Worm (Caenorhabditis elegans) whole organism, midembryonic: Measurements from ENCODE around the gene sde-2.

Source experiments
- T22C8.4 ChIP-seq: fragments of 200-800 bp; sonication (Bioruptor generic); IDR thresholded peaks from 2 replicates; pipeline ENCODE4 v1.3.6; 2022; ENCODE audit warnings: missing genetic modification characterization, missing compliant biosample characterization
- cog-1 ChIP-seq: sonication (generic microtip); optimal IDR thresholded peaks from 2 replicates; lab custom pipeline; 2016; ENCODE audit warnings: missing genetic modification characterization, missing compliant biosample characterization
- flt-1 ChIP-seq: fragments of 200-800 bp; sonication (Bioruptor generic); IDR thresholded peaks from 2 replicates; pipeline ENCODE4 v1.3.6; 2022; ENCODE audit warnings: missing genetic modification characterization, missing compliant biosample characterization
- klf-2 ChIP-seq: fragments of 200-800 bp; sonication (Bioruptor generic); conservative IDR thresholded peaks from 2 replicates; pipeline ENCODE4 v1.3.6; 2022; ENCODE audit warnings: missing genetic modification reagents, missing genetic modification characterization, missing compliant biosample characterization
- med-1 ChIP-seq: sonication (generic microtip); optimal IDR thresholded peaks from 2 replicates; lab custom pipeline; 2017; ENCODE audit warnings: missing genetic modification characterization, mild to moderate bottlenecking, missing compliant biosample characterization, antibody characterized with exemption, missing genetic modification reagents; ENCODE audit not compliant: insufficient read depth
- ref-1 ChIP-seq: fragments of 200-800 bp; sonication (Bioruptor generic); conservative IDR thresholded peaks from 2 replicates; pipeline ENCODE4 v1.3.6; 2022; ENCODE audit warnings: missing genetic modification reagents, missing genetic modification characterization, missing compliant biosample characterization
- tab-1 ChIP-seq: fragments of 200-800 bp; sonication (Bioruptor generic); IDR thresholded peaks from 2 replicates; pipeline ENCODE4 v1.3.6; 2022; ENCODE audit warnings: missing genetic modification characterization, missing compliant biosample characterization
- ztf-23 ChIP-seq: fragments of 200-800 bp; sonication (Bioruptor generic); IDR thresholded peaks from 2 replicates; pipeline ENCODE4 v1.3.6; 2022; ENCODE audit warnings: missing genetic modification reagents, missing genetic modification characterization, missing compliant biosample characterization
- ztf-29 ChIP-seq: fragments of 200-800 bp; sonication (Bioruptor generic); IDR thresholded peaks from 2 replicates; pipeline ENCODE4 v1.3.6; 2022; ENCODE audit warnings: missing genetic modification reagents, missing genetic modification characterization, missing compliant biosample characterization

Gene sde-2

DNA sequence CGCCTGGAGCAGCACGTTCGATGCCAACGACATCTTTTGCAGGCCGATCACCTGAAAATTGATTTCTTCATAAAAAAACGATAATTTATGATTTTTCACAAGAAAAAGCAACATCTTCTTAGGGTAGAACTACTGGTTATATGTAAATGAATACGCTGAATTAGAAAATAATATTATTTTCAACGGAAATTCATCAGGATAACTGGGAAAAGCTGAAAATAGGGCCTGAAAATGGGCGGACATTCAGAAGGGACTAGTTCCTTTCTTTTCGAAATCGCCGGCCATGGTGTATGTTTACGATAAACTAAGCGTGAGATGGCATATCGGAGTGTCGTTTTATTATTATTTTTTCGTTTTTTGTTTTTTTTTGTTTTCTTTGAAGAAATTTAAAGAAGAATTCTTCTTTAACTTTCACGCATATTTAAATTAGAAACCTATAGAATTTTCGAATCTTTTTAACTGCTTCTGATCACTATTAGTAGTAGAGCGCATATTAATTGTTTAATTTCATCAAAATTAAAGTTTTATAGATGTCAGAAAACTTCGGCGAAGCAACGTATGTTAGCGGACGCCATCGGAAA lies 1.8 kb upstream of the sde-2 start, which contains the start of the genes nduv-2 and F53F4.12:
Gene nduv-2 (minus strand): TSS at position 51 of the 581 bp plus-strand sequence.
Gene F53F4.12 (plus strand): TSS at position 531 of the 581 bp plus-strand sequence.
- TF ChIP-seq med-1 (GFP tag; lab: Kevin White, UChicago) (no peak), ref-1 (GFP tag; lab: Robert Waterston, UW) (no peak), flt-1 (GFP tag; lab: Robert Waterston, UW) (no peak), tab-1 (no peak), ztf-29 (GFP tag; lab: Robert Waterston, UW) (no peak), klf-2 (GFP tag; lab: Robert Waterston, UW) (no peak), cog-1 (no peak), ztf-23 (GFP tag; lab: Robert Waterston, UW) (no peak), T22C8.4 (GFP tag; lab: Robert Waterston, UW) (no peak)

DNA sequence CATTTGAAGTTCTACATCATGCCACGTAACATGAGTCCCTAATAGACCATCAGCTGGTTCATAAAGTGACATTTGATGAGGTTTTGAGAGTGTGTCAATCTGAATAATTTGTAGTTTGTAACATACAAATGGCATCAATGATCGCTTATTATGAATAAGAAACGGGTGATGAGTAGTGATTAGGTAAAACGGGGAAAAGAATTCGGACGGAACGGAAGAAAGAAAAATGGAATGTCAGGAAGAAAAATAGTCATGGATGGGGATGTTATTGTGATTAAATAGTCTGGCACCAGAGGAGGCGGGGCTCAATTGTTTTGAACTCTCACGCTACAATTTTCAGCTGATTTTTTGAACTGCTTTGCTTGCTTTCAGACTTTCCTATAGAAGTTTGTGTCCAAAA lies 6.8 kb downstream of the sde-2 start, which contains the start of gene H37A05.2:
Gene H37A05.2 (minus strand): TSS at position 101 of the 400 bp plus-strand sequence.
- no peak for TF ChIP-seq flt-1 (GFP tag; lab: Robert Waterston, UW)
- no peak for TF ChIP-seq T22C8.4 (GFP tag; lab: Robert Waterston, UW)

DNA sequence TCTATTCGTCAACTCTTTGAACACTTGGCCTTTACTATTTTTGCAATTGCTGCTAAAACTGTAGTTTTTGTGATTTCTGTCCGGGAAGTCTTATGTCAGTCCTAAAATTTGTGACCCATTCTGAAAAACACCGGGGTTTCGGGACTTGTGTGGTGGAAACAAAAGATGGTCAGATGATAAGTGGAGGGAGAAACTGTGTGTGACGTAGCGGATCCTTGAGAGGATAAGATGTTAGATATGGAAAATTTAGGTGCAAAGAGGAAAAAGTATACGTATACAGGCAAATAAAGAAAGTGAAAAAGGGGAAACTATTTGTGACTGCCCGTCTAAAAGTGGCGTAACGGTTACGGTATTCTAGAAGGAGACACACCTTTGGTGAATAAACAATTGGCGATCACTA lies 9.0 kb downstream of the sde-2 start:
- TF ChIP-seq ztf-23 (GFP tag; lab: Robert Waterston, UW) (no peak), cog-1 (no peak), klf-2 (GFP tag; lab: Robert Waterston, UW) (no peak), T22C8.4 (GFP tag; lab: Robert Waterston, UW) (no peak)

DNA sequence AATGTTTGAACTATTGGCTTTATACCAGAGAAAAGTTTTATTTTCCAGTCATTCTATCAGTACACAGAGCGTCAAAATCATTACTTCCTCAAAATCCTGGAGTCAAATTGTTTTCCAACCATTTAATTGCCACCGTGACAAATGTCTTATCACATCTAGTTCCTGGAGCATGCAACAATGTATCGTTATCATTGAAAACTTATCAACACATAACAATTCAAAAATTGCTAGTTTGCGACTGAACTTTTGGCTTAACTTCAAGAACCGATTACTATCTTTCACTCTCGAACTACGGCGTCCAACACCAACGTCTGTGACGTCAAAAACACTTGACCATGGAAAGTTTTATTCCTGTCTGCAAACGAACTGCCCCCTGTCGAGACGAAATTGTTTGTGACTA lies 10.7 kb downstream of the sde-2 start:
- no peak for TF ChIP-seq med-1 (GFP tag; lab: Kevin White, UChicago)
- no peak for TF ChIP-seq ref-1 (GFP tag; lab: Robert Waterston, UW)
- TF ChIP-seq T22C8.4 (GFP tag; lab: Robert Waterston, UW): no peak
- TF ChIP-seq ztf-23 (GFP tag; lab: Robert Waterston, UW): no peak
- no peak for TF ChIP-seq klf-2 (GFP tag; lab: Robert Waterston, UW)
- no peak for TF ChIP-seq cog-1
- TF ChIP-seq flt-1 (GFP tag; lab: Robert Waterston, UW): no peak
- no peak for TF ChIP-seq tab-1
- no peak for TF ChIP-seq ztf-29 (GFP tag; lab: Robert Waterston, UW)

DNA sequence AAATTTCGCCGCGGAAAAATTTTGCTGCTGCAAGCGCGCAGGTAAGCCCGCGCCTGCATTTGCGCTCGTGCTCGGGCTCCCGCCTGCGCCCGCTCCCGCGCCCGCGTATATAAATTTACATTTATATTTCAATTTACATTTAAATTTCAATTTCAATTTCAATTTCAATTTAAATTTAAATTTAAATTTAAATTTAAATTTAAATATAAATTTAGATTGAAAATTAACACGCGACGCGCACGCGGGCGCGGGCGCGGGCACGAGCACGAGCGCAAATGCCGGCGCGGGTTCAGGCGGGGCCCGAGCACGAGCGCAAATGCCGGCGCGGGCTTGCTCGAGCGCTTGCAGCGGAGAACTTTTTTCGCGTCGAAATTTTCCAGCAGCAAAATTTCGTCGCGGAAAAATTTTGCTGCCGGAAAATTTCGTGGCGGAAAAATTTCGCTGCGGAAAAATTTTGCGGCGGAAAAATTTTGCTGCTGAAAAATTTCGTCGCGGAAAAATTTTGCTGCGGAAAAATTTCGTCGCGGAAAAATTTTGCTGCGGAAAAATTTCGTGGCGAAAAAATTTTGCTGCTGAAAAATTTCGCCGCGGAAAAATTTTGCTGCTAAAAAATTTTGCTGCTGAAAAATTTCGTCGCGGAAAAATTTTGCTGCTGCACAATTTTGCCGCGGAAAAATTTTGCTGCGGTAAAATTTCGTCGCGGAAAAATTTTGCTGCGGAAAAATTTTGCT lies 18.6 kb downstream of the sde-2 start:
- TF ChIP-seq flt-1 (GFP tag; lab: Robert Waterston, UW) (peak; percentile 31), med-1 (GFP tag; lab: Kevin White, UChicago) (no peak), klf-2 (GFP tag; lab: Robert Waterston, UW) (peak; percentile 70), ztf-29 (GFP tag; lab: Robert Waterston, UW) (peak; percentile 47; the same call in 1 of the 2 replicates), T22C8.4 (GFP tag; lab: Robert Waterston, UW) (no peak), cog-1 (no peak), ztf-23 (GFP tag; lab: Robert Waterston, UW) (peak; percentile 51; the same call in 1 of the 2 replicates), tab-1 (peak; percentile 68; the same call in 1 of the 2 replicates)

DNA sequence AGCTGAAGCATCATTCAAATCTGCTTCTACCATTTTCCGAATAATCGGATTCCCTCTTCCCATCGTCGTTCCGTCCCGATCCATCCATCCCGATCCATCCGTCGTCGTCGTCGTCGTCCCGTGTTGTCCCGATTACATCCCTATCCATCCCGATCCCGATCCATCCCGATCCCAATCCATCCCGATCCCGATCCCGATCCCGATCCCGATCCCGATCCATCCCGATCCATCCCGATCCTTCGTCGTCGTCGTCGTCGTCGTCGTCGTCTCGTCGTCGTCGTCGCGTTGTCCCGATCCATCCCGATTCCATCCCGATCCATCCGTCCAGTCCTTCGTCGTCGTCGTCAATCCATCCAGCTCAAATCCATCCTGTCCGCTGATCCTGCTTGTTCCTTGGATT lies 19.8 kb downstream of the sde-2 start:
- no peak for TF ChIP-seq T22C8.4 (GFP tag; lab: Robert Waterston, UW)
- TF ChIP-seq tab-1: no peak
- no peak for TF ChIP-seq ztf-29 (GFP tag; lab: Robert Waterston, UW)
- TF ChIP-seq ref-1 (GFP tag; lab: Robert Waterston, UW): no peak
- no peak for TF ChIP-seq cog-1
- TF ChIP-seq ztf-23 (GFP tag; lab: Robert Waterston, UW): no peak
- no peak for TF ChIP-seq med-1 (GFP tag; lab: Kevin White, UChicago)
- TF ChIP-seq flt-1 (GFP tag; lab: Robert Waterston, UW): no peak
- TF ChIP-seq klf-2 (GFP tag; lab: Robert Waterston, UW): no peak

DNA sequence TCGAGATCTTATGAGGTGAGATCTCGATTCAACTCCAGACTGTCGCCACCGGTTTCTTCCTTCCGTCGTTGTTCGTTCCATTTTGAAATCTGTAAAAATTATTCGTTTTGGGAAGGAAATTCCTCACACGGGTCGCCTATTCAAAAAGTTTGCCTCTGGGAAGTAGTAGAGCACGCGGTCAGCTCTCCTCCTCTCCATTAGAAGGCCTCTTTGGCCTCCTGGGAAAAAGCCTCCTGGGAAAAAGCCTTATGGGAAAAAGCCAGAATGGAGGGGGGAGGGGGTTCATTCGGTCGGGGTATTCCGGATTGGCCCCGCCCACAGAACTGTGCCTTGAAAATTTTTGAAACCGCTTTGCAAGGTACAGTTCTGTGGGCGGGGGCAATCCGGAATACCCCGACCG lies 20.2 kb downstream of the sde-2 start:
- TF ChIP-seq cog-1 (no peak), ztf-23 (GFP tag; lab: Robert Waterston, UW) (no peak), klf-2 (GFP tag; lab: Robert Waterston, UW) (no peak), T22C8.4 (GFP tag; lab: Robert Waterston, UW) (no peak), ref-1 (GFP tag; lab: Robert Waterston, UW) (no peak), flt-1 (GFP tag; lab: Robert Waterston, UW) (no peak), tab-1 (no peak), med-1 (GFP tag; lab: Kevin White, UChicago) (no peak), ztf-29 (GFP tag; lab: Robert Waterston, UW) (no peak)

DNA sequence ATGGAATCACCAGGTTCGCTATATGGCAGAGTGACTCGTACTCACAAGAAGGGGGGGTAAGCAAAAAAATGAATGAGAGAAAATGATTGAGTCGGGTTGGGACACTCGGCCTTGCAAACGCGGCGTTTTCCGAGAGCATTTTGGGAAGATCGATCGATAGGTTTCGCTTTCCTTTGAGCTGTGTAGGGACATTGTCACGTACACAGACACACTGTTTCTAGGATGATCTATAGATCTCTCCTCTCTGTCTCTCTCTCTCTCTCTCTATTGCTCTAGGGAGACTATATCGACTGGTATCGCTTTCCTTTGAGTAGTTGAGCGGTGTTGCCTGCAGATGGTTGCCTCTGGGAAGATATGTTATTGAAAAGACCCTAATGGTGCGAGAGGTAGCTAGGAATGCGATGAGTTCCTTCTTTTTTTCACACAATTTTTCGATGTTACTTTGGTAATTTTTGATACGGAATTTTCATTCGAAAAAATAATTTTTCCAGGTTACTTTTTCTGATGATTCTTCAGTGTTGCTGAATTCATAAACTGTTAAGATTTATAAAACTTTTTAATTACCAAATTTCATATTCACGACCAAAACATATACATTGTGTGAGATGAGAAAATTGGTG lies 22.5 kb downstream of the sde-2 start, which contains the start of gene H37A05.4:
Gene H37A05.4 (minus strand): TSS at position 51 of the 620 bp plus-strand sequence.
- TF ChIP-seq med-1 (GFP tag; lab: Kevin White, UChicago): no peak
- no peak for TF ChIP-seq T22C8.4 (GFP tag; lab: Robert Waterston, UW)
- TF ChIP-seq ref-1 (GFP tag; lab: Robert Waterston, UW): no peak
- no peak for TF ChIP-seq tab-1
- TF ChIP-seq flt-1 (GFP tag; lab: Robert Waterston, UW): no peak
- TF ChIP-seq ztf-29 (GFP tag; lab: Robert Waterston, UW): no peak
- TF ChIP-seq klf-2 (GFP tag; lab: Robert Waterston, UW): no peak

DNA sequence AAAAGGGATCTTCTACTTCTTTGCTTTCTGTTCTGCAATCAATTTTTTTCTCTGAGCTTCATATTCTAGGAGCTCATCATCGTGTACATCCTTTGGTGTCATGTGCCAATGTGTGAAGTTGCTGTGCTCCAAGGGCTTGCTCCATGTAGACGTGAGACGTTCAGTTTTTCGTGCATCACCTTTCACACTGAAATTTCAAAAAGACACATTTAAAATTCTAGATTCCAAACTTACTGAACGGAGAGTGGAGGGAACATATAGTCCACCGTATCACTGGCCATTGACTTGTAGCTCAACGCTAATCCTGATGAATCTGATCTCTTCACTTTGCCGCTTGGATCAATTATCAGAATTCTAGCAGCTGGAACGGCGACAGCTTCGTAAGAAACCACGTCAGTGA lies 23.4 kb downstream of the sde-2 start:
- no peak for TF ChIP-seq ztf-29 (GFP tag; lab: Robert Waterston, UW)
- no peak for TF ChIP-seq med-1 (GFP tag; lab: Kevin White, UChicago)
- TF ChIP-seq ztf-23 (GFP tag; lab: Robert Waterston, UW): no peak
- TF ChIP-seq tab-1: no peak
- TF ChIP-seq ref-1 (GFP tag; lab: Robert Waterston, UW): no peak
- TF ChIP-seq T22C8.4 (GFP tag; lab: Robert Waterston, UW): no peak
- TF ChIP-seq klf-2 (GFP tag; lab: Robert Waterston, UW): no peak
